Worm (Caenorhabditis elegans) whole organism, dauer: ENCODE measurements around the gene Y19D2B.1.
"Not testable (repeated sequence)": the region's sequence is repeated elsewhere in the genome, so short reads cannot be mapped to it uniquely, and the experiment has no call there.

Experiments used
- unc-62 ChIP-seq: sonication (generic microtip); optimal IDR thresholded peaks from 2 replicates; lab custom pipeline; 2017; ENCODE audit warnings: missing biosample characterization, missing genetic modification reagents, missing genetic modification characterization

Gene Y19D2B.1

ce11 chrII:10904379-10904778 is 18.4 kb downstream of the Y19D2B.1 start, which contains the start of gene sra-12:
sra-12 (minus strand) TSS chrII:10904479.
- not testable (repeated sequence) for TF ChIP-seq unc-62 (GFP tag; lab: Kevin White, UChicago)

ce11 chrII:10902104-10902503 is 20.7 kb downstream of the Y19D2B.1 start, which contains the start of gene gly-1:
gly-1 (minus strand) TSS chrII:10902204.
- no peak for TF ChIP-seq unc-62 (GFP tag; lab: Kevin White, UChicago)

DNA sequence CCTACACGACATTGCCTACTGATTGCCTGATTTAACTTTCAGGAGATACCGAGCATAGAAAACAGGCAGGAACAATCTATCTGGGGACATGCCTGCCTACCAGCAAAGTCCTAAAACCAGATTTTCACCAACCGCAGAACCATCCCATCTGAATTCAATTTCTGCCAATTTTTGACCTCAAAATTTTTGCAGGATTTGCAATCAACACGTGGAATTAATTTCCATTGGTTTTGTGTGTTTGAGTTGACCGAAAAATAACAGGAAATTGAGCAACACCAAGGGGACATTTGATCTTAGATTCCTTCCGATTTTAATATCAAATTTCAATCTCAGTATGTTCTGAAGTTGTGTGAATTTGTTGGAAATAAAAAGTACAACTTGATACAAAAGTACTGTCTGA is 23.8 kb downstream of the Y19D2B.1 start:
- no peak for TF ChIP-seq unc-62 (GFP tag; lab: Kevin White, UChicago)

- TF ChIP-seq unc-62 (GFP tag; lab: Kevin White, UChicago) = no peak
Measured at ce11 chrII:10895959-10896358, 26.8 kb downstream of the Y19D2B.1 start.

DNA sequence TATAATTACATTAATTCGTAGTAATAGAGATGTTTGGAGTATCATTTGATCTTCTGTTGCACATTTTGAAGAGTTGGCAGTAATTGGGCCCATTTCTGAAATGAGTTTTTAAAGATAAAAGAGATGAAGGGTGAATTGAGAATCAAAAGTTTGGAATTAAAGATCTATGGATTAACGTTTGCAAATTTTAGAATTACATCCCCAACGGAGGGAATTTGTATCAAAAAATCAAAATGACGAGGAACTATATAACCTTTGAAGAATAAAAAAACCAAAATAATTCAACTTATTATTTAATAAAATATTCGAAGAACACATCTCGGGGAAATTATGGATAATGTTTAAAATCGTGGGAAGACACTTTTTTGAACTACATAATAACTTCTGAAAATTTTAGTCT is 27.8 kb downstream of the Y19D2B.1 start, which contains the start of gene sra-10:
Gene sra-10, minus strand, starts transcription at position 101 of the 400 bp plus-strand sequence.
- no peak for TF ChIP-seq unc-62 (GFP tag; lab: Kevin White, UChicago)

- no peak for TF ChIP-seq unc-62 (GFP tag; lab: Kevin White, UChicago)
Measured at ce11 chrII:10888979-10889378, 33.8 kb downstream of the Y19D2B.1 start, which contains the start of gene ptr-8. ptr-8 (plus strand) TSS chrII:10889279.

ce11 chrII:10887097-10887496 is 35.7 kb downstream of the Y19D2B.1 start:
- no peak for TF ChIP-seq unc-62 (GFP tag; lab: Kevin White, UChicago)

DNA sequence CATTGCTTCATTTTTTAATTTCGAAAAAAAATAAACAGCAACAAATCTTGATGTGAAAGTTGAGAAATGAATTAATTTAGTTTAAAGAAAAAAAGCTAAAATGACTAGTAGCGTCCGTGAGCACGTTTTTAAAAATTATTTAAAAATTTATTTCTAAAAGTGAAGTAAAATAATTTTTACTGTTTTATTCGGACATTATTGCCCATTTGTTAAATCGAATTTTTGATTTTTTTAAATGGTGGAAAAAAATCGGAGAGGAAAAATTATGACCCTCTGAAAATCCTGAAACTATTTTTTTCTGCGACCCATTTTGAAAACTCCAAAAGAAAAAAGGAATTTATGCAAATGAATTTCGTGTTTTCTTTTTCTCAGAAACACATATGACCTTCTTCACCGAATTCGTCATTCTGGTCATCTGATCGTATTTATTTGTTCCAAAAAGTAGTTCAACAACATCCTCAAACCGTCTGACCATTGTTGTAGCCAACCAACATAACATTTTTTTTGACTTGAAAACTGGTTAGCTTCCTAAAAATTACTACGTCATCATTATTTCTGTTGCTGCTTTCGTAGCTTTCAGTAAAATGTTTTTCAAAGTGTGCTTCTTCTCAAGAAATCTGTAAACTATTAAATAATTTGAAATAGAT is 36.8 kb downstream of the Y19D2B.1 start, which contains the start of gene F44F4.3:
Gene F44F4.3, minus strand, starts transcription at position 51 of the 647 bp plus-strand sequence.
- no peak for TF ChIP-seq unc-62 (GFP tag; lab: Kevin White, UChicago)

ce11 chrII:10885250-10885649 is 37.5 kb downstream of the Y19D2B.1 start:
- no peak for TF ChIP-seq unc-62 (GFP tag; lab: Kevin White, UChicago)

DNA sequence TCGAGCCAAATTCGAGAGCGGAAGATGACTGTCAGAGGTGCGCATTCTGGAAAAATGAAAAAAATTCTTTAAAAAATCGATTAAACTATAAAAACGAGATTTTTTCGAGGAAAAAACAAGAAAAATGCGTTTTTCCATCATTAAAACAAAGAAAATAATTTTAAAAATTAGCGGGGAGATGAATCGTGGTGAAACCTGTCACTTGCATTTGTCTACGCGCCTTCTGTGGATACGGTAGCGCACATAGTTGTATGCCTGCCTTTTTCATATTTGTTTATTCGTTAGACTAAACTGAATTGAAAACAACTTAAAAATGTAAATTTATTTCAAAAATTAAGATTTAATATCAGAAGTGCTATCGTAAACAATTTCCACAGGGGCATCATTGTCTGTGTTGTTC is 38.4 kb downstream of the Y19D2B.1 start, which contains the start of gene egg-3:
Gene egg-3, minus strand, starts transcription at position 46 of the 400 bp plus-strand sequence.
- TF ChIP-seq unc-62 (GFP tag; lab: Kevin White, UChicago) = no peak

DNA sequence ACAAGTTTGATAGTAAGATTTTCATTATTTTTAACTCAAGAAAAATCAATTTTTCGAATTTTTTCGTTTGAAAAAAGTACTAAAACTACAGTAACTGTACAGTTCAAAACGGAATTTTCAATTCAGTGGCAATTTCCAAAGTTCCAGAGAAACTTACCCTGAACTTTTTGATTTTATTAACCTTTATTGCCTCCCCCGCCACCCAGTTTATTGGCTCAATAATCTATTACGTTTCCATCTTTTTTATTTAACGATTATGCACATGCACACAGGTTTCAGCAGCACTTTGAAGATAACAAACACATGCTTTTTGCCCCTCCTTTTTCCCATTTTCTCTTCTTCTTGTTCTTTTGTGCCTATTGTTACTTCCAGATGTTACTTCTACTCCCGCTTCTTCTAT is 42.1 kb downstream of the Y19D2B.1 start, which contains the start of gene lurp-1:
Gene lurp-1, plus strand, starts transcription at position 301 of the 400 bp plus-strand sequence.
- no peak for TF ChIP-seq unc-62 (GFP tag; lab: Kevin White, UChicago)

DNA sequence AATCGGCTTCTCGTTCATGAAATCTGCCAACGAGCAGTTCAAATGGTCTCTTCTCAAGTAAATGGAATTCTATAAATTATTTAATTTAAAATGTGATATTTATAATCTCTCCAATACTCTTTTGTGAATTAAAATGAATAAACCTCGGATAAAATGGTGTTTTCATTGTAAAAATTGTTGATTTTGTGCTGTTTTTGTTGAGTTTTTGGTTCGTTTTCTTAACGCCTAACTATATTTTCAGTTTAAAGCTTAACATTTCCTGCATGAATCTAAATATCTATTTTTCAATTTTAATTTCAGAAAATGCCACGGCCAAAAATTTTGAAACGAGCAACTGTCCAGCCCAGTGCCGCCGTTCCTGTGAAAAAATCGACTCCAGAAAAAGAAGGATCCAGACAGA is 49.1 kb downstream of the Y19D2B.1 start, which contains the start of gene orc-2:
Gene orc-2, plus strand, starts transcription at position 301 of the 400 bp plus-strand sequence.
- TF ChIP-seq unc-62 (GFP tag; lab: Kevin White, UChicago) = no peak
